Worm (Caenorhabditis elegans): ENCODE measurements around the gene Y54F10AM.15.

- TF ChIP-seq B0310.2 (tag; optimal IDR thresholded peaks at IDR 0.05) (no peak), flt-1 (GFP tag; IDR thresholded peaks at IDR 0.05) (no peak), tra-4 (tag; optimal IDR thresholded peaks at IDR 0.05) (no peak), ama-1 (optimal IDR thresholded peaks at IDR 0.05) (no peak), hmbx-1 (tag; optimal IDR thresholded peaks at IDR 0.05) (no peak), ets-7 (tag; optimal IDR thresholded peaks at IDR 0.05) (no peak), hmg-4 (GFP tag; optimal IDR thresholded peaks at IDR 0.05) (no peak), ceh-36 (tag; optimal IDR thresholded peaks at IDR 0.05) (no peak), ceh-13 (GFP tag; optimal IDR thresholded peaks at IDR 0.05) (no peak)
These were observed 20.5 kb downstream of the Y54F10AM.15 start, which contains the start of gene Y54F10AM.8 for ce11 chrIII:2507938-2508337.
